Worm (Caenorhabditis elegans): ENCODE results near the gene T16G12.4.

ce11 chrIII:10037150-10037549 lies 20.5 kb upstream of the T16G12.4 start, which contains the start of gene M04D8.7:
- TF ChIP-seq ztf-11 (tag; optimal IDR thresholded peaks at IDR 0.05), result no peak
- TF ChIP-seq pha-4 (tag; optimal IDR thresholded peaks at IDR 0.05), result no peak
- no peak for TF ChIP-seq lin-32 (GFP tag; optimal IDR thresholded peaks at IDR 0.05)
- TF ChIP-seq snpc-4 (tag; optimal IDR thresholded peaks at IDR 0.05), result no peak
- TF ChIP-seq elt-1 (tag; optimal IDR thresholded peaks at IDR 0.05; ENCODE audit: borderline replicate concordance, insufficient read depth), result no peak
- no peak for TF ChIP-seq lsy-2 (tag; optimal IDR thresholded peaks at IDR 0.05)
- no peak for TF ChIP-seq nhr-28 (tag; optimal IDR thresholded peaks at IDR 0.05)
- TF ChIP-seq ces-1 (GFP tag; optimal IDR thresholded peaks at IDR 0.05), result no peak
